Worm (Caenorhabditis elegans): ENCODE results near the gene pals-17.

ce11 chrIII:1428448-1428847, 36.8 kb upstream of the pals-17 start:
- no peak for TF ChIP-seq ets-7 (tag; optimal IDR thresholded peaks at IDR 0.05)
- TF ChIP-seq aly-1 (tag; optimal IDR thresholded peaks at IDR 0.05) = no peak
- no peak for TF ChIP-seq ama-1 (optimal IDR thresholded peaks at IDR 0.05)
- TF ChIP-seq F13C5.2 (tag; optimal IDR thresholded peaks at IDR 0.05) = no peak
- no peak for TF ChIP-seq hnd-1 (tag; optimal IDR thresholded peaks at IDR 0.05)
- TF ChIP-seq ceh-13 (GFP tag; optimal IDR thresholded peaks at IDR 0.05) = no peak
